Fruit fly (Drosophila melanogaster): Measurements from ENCODE around the gene CG1789.

Gene CG1789

dm6 chrX:8755352-8755751 is 35.0 kb downstream of the CG1789 start (continued):
- no peak for TF ChIP-seq knrl (GFP tag; IDR thresholded peaks at IDR 0.05; ENCODE audit: partially characterized antibody)
- TF ChIP-seq tap (tag; optimal IDR thresholded peaks at IDR 0.05), result no peak
- TF ChIP-seq CG6272 (GFP tag; IDR thresholded peaks at IDR 0.05), result no peak
- TF ChIP-seq CG4404 (GFP tag; IDR thresholded peaks at IDR 0.05), result peak; percentile 80
- TF ChIP-seq gem (tag; optimal IDR thresholded peaks at IDR 0.05), result peak; percentile 44
- TF ChIP-seq pita (GFP tag; optimal IDR thresholded peaks at IDR 0.05), result no peak
- TF ChIP-seq CG9876 (GFP tag; optimal IDR thresholded peaks at IDR 0.05), result no peak
- no peak for TF ChIP-seq CG15514 (GFP tag; optimal IDR thresholded peaks at IDR 0.05)
- no peak for TF ChIP-seq Doc2 (GFP tag; IDR thresholded peaks at IDR 0.05)
- no peak for TF ChIP-seq CG16813 (GFP tag; IDR thresholded peaks at IDR 0.05; ENCODE audit: partially characterized antibody)
- no peak for TF ChIP-seq nerfin-1 (tag; optimal IDR thresholded peaks at IDR 0.05)
- TF ChIP-seq sd (tag; optimal IDR thresholded peaks at IDR 0.05), result no peak
- no peak for TF ChIP-seq CG9932 (GFP tag; IDR thresholded peaks at IDR 0.05)
- TF ChIP-seq Dbx (GFP tag; IDR thresholded peaks at IDR 0.05), result no peak
- no peak for TF ChIP-seq Lpt (GFP tag; optimal IDR thresholded peaks at IDR 0.05)
- TF ChIP-seq zfh2 (GFP tag; optimal IDR thresholded peaks at IDR 0.05), result no peak
- no peak for TF ChIP-seq tna (GFP tag; IDR thresholded peaks at IDR 0.05; ENCODE audit: partially characterized antibody)
- TF ChIP-seq HLH4C (GFP tag; IDR thresholded peaks at IDR 0.05; ENCODE audit: partially characterized antibody), result no peak
- no peak for TF ChIP-seq NfI (GFP tag; optimal IDR thresholded peaks at IDR 0.05)
- peak; percentile 80 for TF ChIP-seq zfh1 (GFP tag; IDR thresholded peaks at IDR 0.05)
- TF ChIP-seq CG18764 (GFP tag; optimal IDR thresholded peaks at IDR 0.05), result no peak
- TF ChIP-seq ftz-f1 (GFP tag; optimal IDR thresholded peaks at IDR 0.05), result no peak
- TF ChIP-seq shn (GFP tag; optimal IDR thresholded peaks at IDR 0.05), result no peak
- TF ChIP-seq Nf-YB (GFP tag; optimal IDR thresholded peaks at IDR 0.05), result no peak
- TF ChIP-seq CG6654 (GFP tag; optimal IDR thresholded peaks at IDR 0.05), result no peak
- no peak for TF ChIP-seq CG12155 (GFP tag; optimal IDR thresholded peaks at IDR 0.05)
- no peak for TF ChIP-seq CG12236 (GFP tag; optimal IDR thresholded peaks at IDR 0.05)
- TF ChIP-seq CrebB (tag; optimal IDR thresholded peaks at IDR 0.05), result no peak
- TF ChIP-seq Hey (tag; optimal IDR thresholded peaks at IDR 0.05), result no peak
- peak; percentile 18 to 57 for TF ChIP-seq chif (GFP tag; optimal IDR thresholded peaks at IDR 0.05)
- no peak for TF ChIP-seq CG16779 (GFP tag; IDR thresholded peaks at IDR 0.05)
- TF ChIP-seq Dfd (GFP tag; optimal IDR thresholded peaks at IDR 0.05), result no peak
- TF ChIP-seq cg (GFP tag; optimal IDR thresholded peaks at IDR 0.05), result peak; percentile 32
- TF ChIP-seq Sox102F (GFP tag; optimal IDR thresholded peaks at IDR 0.05), result peak; percentile 19
- no peak for TF ChIP-seq CG8089 (GFP tag; optimal IDR thresholded peaks at IDR 0.05)
- TF ChIP-seq Drgx (GFP tag; IDR thresholded peaks at IDR 0.05), result peak; percentile 63
- no peak for TF ChIP-seq Atf6 (GFP tag; IDR thresholded peaks at IDR 0.05)
- no peak for TF ChIP-seq CG3838 (GFP tag; optimal IDR thresholded peaks at IDR 0.05)
- TF ChIP-seq salm (tag; optimal IDR thresholded peaks at IDR 0.05), result no peak
- peak; percentile 9 for TF ChIP-seq CG7839 (tag; optimal IDR thresholded peaks at IDR 0.05)
- peak; percentile 55 for TF ChIP-seq row (GFP tag; IDR thresholded peaks at IDR 0.05)
- TF ChIP-seq vvl (GFP tag; IDR thresholded peaks at IDR 0.05), result peak; percentile 38; the same call in 1 of the 2 replicates
- TF ChIP-seq ash1 (GFP tag; optimal IDR thresholded peaks at IDR 0.05), result no peak
- peak; percentile 14 for TF ChIP-seq CG9817 (tag; optimal IDR thresholded peaks at IDR 0.05)
- TF ChIP-seq CG17912 (GFP tag; optimal IDR thresholded peaks at IDR 0.05), result no peak
- TF ChIP-seq CG3995 (GFP tag; optimal IDR thresholded peaks at IDR 0.05), result no peak
- TF ChIP-seq Sin3A (optimal IDR thresholded peaks at IDR 0.05), result no peak
- no peak for TF ChIP-seq CG12744 (GFP tag; optimal IDR thresholded peaks at IDR 0.05)
- no peak for TF ChIP-seq Six4 (GFP tag; optimal IDR thresholded peaks at IDR 0.05)
- no peak for TF ChIP-seq HmgZ (tag; optimal IDR thresholded peaks at IDR 0.05)
- TF ChIP-seq CG4820 (GFP tag; optimal IDR thresholded peaks at IDR 0.05), result peak; percentile 12
- TF ChIP-seq CG2712 (tag; optimal IDR thresholded peaks at IDR 0.05), result peak; percentile 39
- no peak for TF ChIP-seq Nf-YC (tag; optimal IDR thresholded peaks at IDR 0.05)

All from whole organism, embryonic.